Fruit fly (Drosophila melanogaster) whole organism, embryonic: ENCODE data around the gene RfC3.

Source experiments
- CG10147 ChIP-seq: fragments of 200-800 bp; sonication (Bioruptor generic); optimal IDR thresholded peaks from 2 replicates; lab custom pipeline; 2019; ENCODE audit warnings: missing biosample characterization, mild to moderate bottlenecking, missing genetic modification characterization, moderate library complexity
- CG15011 ChIP-seq: fragments of 200-800 bp; sonication (Bioruptor generic); optimal IDR thresholded peaks from 3 replicates; lab custom pipeline; 2018; ENCODE audit warnings: missing biosample characterization, mild to moderate bottlenecking, missing genetic modification characterization
- CG17359 ChIP-seq: fragments of 200-800 bp; sonication (Bioruptor generic); optimal IDR thresholded peaks from 3 replicates; lab custom pipeline; 2018; ENCODE audit warnings: missing biosample characterization, mild to moderate bottlenecking, missing genetic modification characterization, moderate library complexity
- Chrac-16 ChIP-seq: fragments of 200-800 bp; sonication (Bioruptor generic); optimal IDR thresholded peaks from 3 replicates; lab custom pipeline; 2016; ENCODE audit warnings: missing biosample characterization, missing genetic modification characterization
- Lim3 ChIP-seq: fragments of 200-800 bp; sonication (Bioruptor generic); IDR thresholded peaks from 2 replicates; pipeline ENCODE4 v1.3.6; 2022; ENCODE audit warnings: missing biosample characterization, missing genetic modification characterization
- Neu2 ChIP-seq: fragments of 200-800 bp; sonication (Bioruptor generic); optimal IDR thresholded peaks from 3 replicates; lab custom pipeline; 2016; ENCODE audit warnings: missing biosample characterization, missing genetic modification characterization, borderline replicate concordance
- sim ChIP-seq: fragments of 200-800 bp; sonication (Bioruptor generic); IDR thresholded peaks from 2 replicates; pipeline ENCODE4 v1.3.6; 2022; ENCODE audit warnings: missing biosample characterization, missing genetic modification characterization
- tin ChIP-seq: fragments of 200-800 bp; sonication (Bioruptor generic); optimal IDR thresholded peaks from 3 replicates; lab custom pipeline; 2016; ENCODE audit warnings: missing biosample characterization, missing genetic modification characterization

DNA sequence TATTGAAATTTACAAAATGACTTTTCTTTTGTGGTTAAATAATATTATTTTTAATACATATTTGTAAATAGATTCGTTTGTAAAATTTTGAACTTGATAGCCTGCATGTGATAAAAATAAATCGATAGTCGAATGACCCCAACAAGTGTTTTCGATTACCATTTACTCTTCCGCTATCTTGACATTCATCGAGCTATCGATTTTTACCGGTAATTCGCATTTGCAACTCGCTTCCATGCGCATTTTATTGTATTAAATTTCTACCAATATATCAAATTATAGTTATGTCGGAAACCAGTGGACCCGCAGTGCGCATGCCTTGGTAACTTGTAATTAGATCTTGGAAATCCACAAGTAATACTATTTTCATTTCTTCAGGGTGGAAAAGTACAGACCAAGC lies at the start of gene RfC3:
- no peak for TF ChIP-seq Chrac-16
- TF ChIP-seq CG15011: no peak
- no peak for TF ChIP-seq CG10147
- no peak for TF ChIP-seq Lim3 (GFP tag; lab: Robert Waterston, UW)
- no peak for TF ChIP-seq sim (GFP tag; lab: Robert Waterston, UW)
- no peak for TF ChIP-seq CG17359
- no peak for TF ChIP-seq tin (GFP tag; lab: Kevin White, UChicago)
- TF ChIP-seq Neu2: no peak
